Worm (Caenorhabditis elegans) whole organism, L4/young adult: ENCODE data around the gene srv-21.

Experiments
- dao-5 ChIP-seq: sonication (generic microtip); optimal IDR thresholded peaks from 2 replicates; lab custom pipeline; 2016; ENCODE audit warnings: missing genotype, missing genetic modification characterization, moderate library complexity, missing compliant biosample characterization
- him-1 ChIP-seq: sonication (generic microtip); optimal IDR thresholded peaks from 2 replicates; lab custom pipeline; 2016; ENCODE audit warnings: missing genotype, missing genetic modification reagents, missing genetic modification characterization, missing compliant biosample characterization

DNA sequence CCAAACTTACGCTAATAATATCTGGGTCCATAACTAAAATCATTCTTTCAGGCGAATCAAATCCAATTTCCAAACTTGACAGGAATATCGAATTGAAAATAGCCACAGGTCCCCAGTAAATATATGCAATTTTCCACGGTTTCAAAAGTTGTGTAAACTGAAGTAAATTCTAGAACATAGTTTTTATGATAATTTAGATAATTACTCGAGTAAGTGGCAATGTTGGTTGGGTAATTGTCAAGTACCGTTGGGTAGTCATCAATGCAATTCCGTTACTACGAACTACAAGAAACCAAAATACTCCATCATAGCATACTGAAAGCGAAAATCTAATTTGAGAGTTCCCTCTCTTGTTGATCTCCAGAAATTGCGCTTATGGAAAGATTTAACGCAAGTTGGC is 7.8 kb downstream of the srv-21 start:
- TF ChIP-seq dao-5 (tag; lab: Kevin White, UChicago) (no peak), him-1 (tag; lab: Kevin White, UChicago) (no peak)
